Worm (Caenorhabditis elegans) whole organism, mixed stage, embryonic: Measurements from ENCODE around the gene jmjd-1.2.

Experiments
- blmp-1 ChIP-seq: fragments of 150-350 bp; optimal IDR thresholded peaks from 2 replicates; lab custom pipeline; 2014; ENCODE audit warnings: missing biosample characterization, missing genetic modification characterization
- elt-1 ChIP-seq: sonication (generic microtip); optimal IDR thresholded peaks from 2 replicates; lab custom pipeline; 2017; ENCODE audit warnings: missing genetic modification characterization, mild to moderate bottlenecking, missing compliant biosample characterization, antibody characterized with exemption, moderate library complexity, borderline replicate concordance; ENCODE audit not compliant: insufficient read depth
- elt-3 ChIP-seq: fragments of 150-350 bp; optimal IDR thresholded peaks from 2 replicates; lab custom pipeline; 2014; ENCODE audit warnings: missing biosample characterization, missing genetic modification characterization
- lin-13 ChIP-seq: fragments of 150-350 bp; optimal IDR thresholded peaks from 2 replicates; lab custom pipeline; 2014; ENCODE audit warnings: missing biosample characterization, missing genetic modification characterization
- mab-5 ChIP-seq: fragments of 150-350 bp; optimal IDR thresholded peaks from 2 replicates; lab custom pipeline; 2014; ENCODE audit warnings: missing biosample characterization, missing genetic modification characterization
- mep-1 ChIP-seq: fragments of 150-350 bp; optimal IDR thresholded peaks from 2 replicates; lab custom pipeline; 2017; ENCODE audit warnings: missing biosample characterization, missing genetic modification reagents, missing genetic modification characterization, inconsistent platforms
- nhr-2 ChIP-seq: fragments of 150-350 bp; optimal IDR thresholded peaks from 2 replicates; lab custom pipeline; 2014; ENCODE audit warnings: missing biosample characterization, missing genetic modification characterization
- nhr-28 ChIP-seq: fragments of 150-350 bp; optimal IDR thresholded peaks from 2 replicates; lab custom pipeline; 2014; ENCODE audit warnings: missing biosample characterization, missing genetic modification characterization
- nhr-76 ChIP-seq: sonication (generic microtip); optimal IDR thresholded peaks from 2 replicates; lab custom pipeline; 2017; ENCODE audit warnings: missing biosample characterization, missing genetic modification characterization
- pha-4 ChIP-seq: fragments of 150-350 bp; optimal IDR thresholded peaks from 2 replicates; lab custom pipeline; 2018; ENCODE audit warnings: missing biosample characterization, missing genetic modification reagents, missing genetic modification characterization
- sptf-1 ChIP-seq: sonication (generic microtip); optimal IDR thresholded peaks from 2 replicates; lab custom pipeline; 2017; ENCODE audit warnings: mild to moderate bottlenecking, missing genetic modification characterization, moderate library complexity, missing compliant biosample characterization
- ztf-11 ChIP-seq: fragments of 150-350 bp; optimal IDR thresholded peaks from 2 replicates; lab custom pipeline; 2014; ENCODE audit warnings: missing biosample characterization, missing genetic modification characterization

DNA sequence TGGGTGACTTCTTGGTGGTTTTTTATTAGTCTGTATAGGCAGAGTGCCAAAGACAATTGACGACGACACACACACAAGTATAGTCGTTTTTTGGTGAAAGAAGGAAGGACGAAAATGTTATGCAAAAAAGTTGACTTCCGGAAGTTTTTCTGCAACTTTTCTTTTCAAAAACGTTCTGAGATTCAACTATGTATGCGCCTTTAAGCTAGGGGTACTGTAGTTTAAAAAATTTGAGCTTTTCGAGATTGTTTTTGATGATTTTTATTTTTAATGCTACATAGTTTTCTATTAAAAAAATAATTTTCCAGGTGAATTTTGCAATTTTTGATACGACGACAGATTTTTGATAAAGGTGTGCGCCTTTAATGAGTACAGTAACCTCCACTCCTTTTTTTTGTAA is 7.0 kb downstream of the jmjd-1.2 start:
- TF ChIP-seq sptf-1 = no peak
- TF ChIP-seq elt-3 (tag; lab: Kevin White, UChicago) = no peak
- no peak for TF ChIP-seq pha-4 (tag; lab: Kevin White, UChicago)
- no peak for TF ChIP-seq nhr-76 (tag; lab: Kevin White, UChicago)
- TF ChIP-seq lin-13 (tag; lab: Kevin White, UChicago) = no peak
- no peak for TF ChIP-seq nhr-2 (tag; lab: Kevin White, UChicago)
- TF ChIP-seq mep-1 = no peak
- TF ChIP-seq elt-1 (tag; lab: Kevin White, UChicago) = no peak
- no peak for TF ChIP-seq ztf-11
- no peak for TF ChIP-seq nhr-28 (tag; lab: Kevin White, UChicago)
- no peak for TF ChIP-seq blmp-1
- TF ChIP-seq mab-5 (tag; lab: Kevin White, UChicago) = no peak
